Worm (Caenorhabditis elegans) whole organism, young adult: ENCODE measurements around the gene pan-1.

Source experiments
- F22D6.2 ChIP-seq: sonication (generic microtip); optimal IDR thresholded peaks from 2 replicates; lab custom pipeline; 2016; ENCODE audit warnings: mild to moderate bottlenecking, missing genetic modification characterization, missing compliant biosample characterization
- F55B11.4 ChIP-seq: sonication (generic microtip); optimal IDR thresholded peaks from 2 replicates; lab custom pipeline; 2016; ENCODE audit warnings: missing compliant biosample characterization, missing genetic modification characterization, borderline replicate concordance; ENCODE audit not compliant: insufficient read depth
- F57A8.1 ChIP-seq: fragments of 200-800 bp; sonication (Bioruptor generic); optimal IDR thresholded peaks from 2 replicates; lab custom pipeline; 2018; ENCODE audit warnings: mild to moderate bottlenecking, missing genetic modification characterization, moderate library complexity, missing compliant biosample characterization
- T26A5.8 ChIP-seq: sonication (generic microtip); optimal IDR thresholded peaks from 2 replicates; lab custom pipeline; 2016; ENCODE audit warnings: missing genetic modification characterization, missing compliant biosample characterization
- ama-1 ChIP-seq, 3 experiments: fragments of 150-350 bp in 1 of 3; sonication (generic microtip) in 2 of 3; optimal IDR thresholded peaks; 2 replicates each; lab custom pipeline; 2014 to 2018; ENCODE audit warnings: missing biosample characterization in 2 of 3, missing genetic modification characterization in 2 of 3, missing genetic modification reagents in 2 of 3
- aptf-3 ChIP-seq: fragments of 200-800 bp; sonication (Bioruptor generic); IDR thresholded peaks from 2 replicates; pipeline ENCODE4 v1.3.6; 2022; ENCODE audit warnings: missing genetic modification characterization, missing compliant biosample characterization
- ets-4 ChIP-seq: fragments of 200-800 bp; sonication (Bioruptor generic); optimal IDR thresholded peaks from 2 replicates; lab custom pipeline; 2018; ENCODE audit warnings: mild to moderate bottlenecking, missing genetic modification characterization, missing compliant biosample characterization
- lin-35 ChIP-seq, 3 experiments: fragments of 150-350 bp in 2 of 3; sonication (generic microtip) in 1 of 3; optimal IDR thresholded peaks; 2 replicates each; lab custom pipeline; 2014 to 2018; ENCODE audit warnings: missing biosample characterization in 3 of 3, missing genetic modification characterization in 3 of 3, missing genetic modification reagents in 3 of 3
- lir-1 ChIP-seq: fragments of 200-800 bp; sonication (Bioruptor generic); conservative IDR thresholded peaks from 2 replicates; pipeline ENCODE4 v1.3.6; 2022; ENCODE audit warnings: missing genetic modification reagents, missing genetic modification characterization, missing compliant biosample characterization
- mes-4 ChIP-seq: sonication (generic microtip); optimal IDR thresholded peaks from 2 replicates; lab custom pipeline; 2016; ENCODE audit warnings: missing genotype, missing genetic modification characterization, missing compliant biosample characterization
- nhr-90 ChIP-seq: sonication (generic microtip); optimal IDR thresholded peaks from 2 replicates; lab custom pipeline; 2016; ENCODE audit warnings: missing genotype, mild to moderate bottlenecking, missing genetic modification characterization, missing compliant biosample characterization
- sptf-2 ChIP-seq: fragments of 200-800 bp; sonication (Bioruptor generic); optimal IDR thresholded peaks from 2 replicates; lab custom pipeline; 2018; ENCODE audit warnings: mild to moderate bottlenecking, missing genetic modification characterization, missing compliant biosample characterization
- unc-62 ChIP-seq: fragments of 150-350 bp; optimal IDR thresholded peaks from 2 replicates; lab custom pipeline; 2014; ENCODE audit warnings: missing biosample characterization, missing genetic modification reagents, missing genetic modification characterization
- ztf-3 ChIP-seq: fragments of 200-800 bp; sonication (Bioruptor generic); optimal IDR thresholded peaks from 2 replicates; lab custom pipeline; 2018; ENCODE audit warnings: mild to moderate bottlenecking, missing genetic modification characterization, missing compliant biosample characterization

ce11 chrIII:4553316-4553715 lies 9.2 kb upstream of the pan-1 start, which contains the start of gene imph-1:
- TF ChIP-seq nhr-90 (no peak), lin-35 (GFP tag; optimal IDR thresholded peaks at IDR 0.05; lab: Kevin White, UChicago) (no peak), aptf-3 (GFP tag; lab: Robert Waterston, UW) (no peak), lir-1 (no peak), unc-62 (GFP tag; lab: Kevin White, UChicago) (no peak), ets-4 (GFP tag; lab: Kevin White, UChicago) (no peak), mes-4 (tag; lab: Kevin White, UChicago) (no peak), T26A5.8 (tag; lab: Kevin White, UChicago) (no peak), ama-1 (optimal IDR thresholded peaks at IDR 0.05; lab: Kevin White, UChicago) (no peak), ama-1 (GFP tag; optimal IDR thresholded peaks at IDR 0.05; lab: Kevin White, UChicago) (no peak), F57A8.1 (GFP tag; lab: Kevin White, UChicago) (no peak), sptf-2 (GFP tag; lab: Kevin White, UChicago) (no peak), ztf-3 (GFP tag; lab: Kevin White, UChicago) (no peak), F22D6.2 (no peak), F55B11.4 (tag; lab: Kevin White, UChicago) (no peak)
